Fruit fly (Drosophila melanogaster) whole organism, pupa: ENCODE measurements around the gene Nepl9.

ENCODE experiments used
- CG13204 ChIP-seq: fragments of 200-800 bp; sonication (Bioruptor generic); optimal IDR thresholded peaks from 2 replicates; lab custom pipeline; 2018; ENCODE audit warnings: missing biosample characterization, mild to moderate bottlenecking, missing genetic modification characterization, moderate library complexity
- CG14655 ChIP-seq: fragments of 200-800 bp; sonication (Bioruptor generic); optimal IDR thresholded peaks from 3 replicates; lab custom pipeline; 2017; ENCODE audit warnings: mild to moderate bottlenecking, missing biosample characterization, missing genetic modification reagents, missing genetic modification characterization
- CG15710 ChIP-seq: fragments of 200-800 bp; sonication (Bioruptor generic); optimal IDR thresholded peaks from 2 replicates; lab custom pipeline; 2018; ENCODE audit warnings: missing biosample characterization, mild to moderate bottlenecking, missing genetic modification characterization, moderate library complexity
- CG34367 ChIP-seq: fragments of 200-800 bp; sonication (Bioruptor generic); optimal IDR thresholded peaks from 2 replicates; lab custom pipeline; 2018; ENCODE audit warnings: missing biosample characterization, mild to moderate bottlenecking, missing genetic modification characterization
- CG4496 ChIP-seq: fragments of 200-800 bp; sonication (Bioruptor generic); IDR thresholded peaks from 3 replicates; pipeline ENCODE4 v1.3.6; 2022; ENCODE audit warnings: missing biosample characterization, missing genetic modification characterization
- CG8301 ChIP-seq: fragments of 200-800 bp; sonication (Bioruptor generic); optimal IDR thresholded peaks from 2 replicates; lab custom pipeline; 2018; ENCODE audit warnings: missing biosample characterization, mild to moderate bottlenecking, missing genetic modification characterization
- D1 ChIP-seq: fragments of 200-800 bp; sonication (Bioruptor generic); optimal IDR thresholded peaks from 2 replicates; lab custom pipeline; 2018; ENCODE audit warnings: missing biosample characterization, mild to moderate bottlenecking, missing genetic modification characterization, moderate library complexity
- Ets98B ChIP-seq: fragments of 200-800 bp; sonication (Bioruptor generic); IDR thresholded peaks from 2 replicates; pipeline ENCODE4 v1.3.6; 2022; ENCODE audit warnings: missing biosample characterization, missing genetic modification characterization
- Pif1A ChIP-seq: fragments of 200-800 bp; sonication (Bioruptor generic); optimal IDR thresholded peaks from 3 replicates; lab custom pipeline; 2016; ENCODE audit warnings: missing biosample characterization, missing genetic modification characterization
- Pif1B ChIP-seq: fragments of 200-800 bp; sonication (Bioruptor generic); optimal IDR thresholded peaks from 3 replicates; lab custom pipeline; 2016; ENCODE audit warnings: missing biosample characterization, missing genetic modification characterization
- Snoo ChIP-seq: fragments of 200-800 bp; sonication (Bioruptor generic); optimal IDR thresholded peaks from 3 replicates; lab custom pipeline; 2017; ENCODE audit warnings: missing biosample characterization, mild to moderate bottlenecking, missing genetic modification characterization, inconsistent platforms

dm6 chr2L:16789880-16790279 lies 47.2 kb downstream of the Nepl9 start:
- TF ChIP-seq D1 (tag; lab: Kevin White, UChicago) = no peak
- no peak for TF ChIP-seq CG34367 (tag; lab: Kevin White, UChicago)
- no peak for TF ChIP-seq Ets98B (GFP tag; lab: Robert Waterston, UW)
- TF ChIP-seq CG13204 (GFP tag; lab: Kevin White, UChicago) = no peak
- TF ChIP-seq CG8301 = no peak
- TF ChIP-seq Pif1B (GFP tag; lab: Kevin White, UChicago) = no peak
- no peak for TF ChIP-seq Snoo (tag; lab: Kevin White, UChicago)
- TF ChIP-seq CG4496 (GFP tag; lab: Robert Waterston, UW) = no peak
- no peak for TF ChIP-seq Pif1A (GFP tag; lab: Kevin White, UChicago)
- no peak for TF ChIP-seq CG14655 (GFP tag; lab: Kevin White, UChicago)
- no peak for TF ChIP-seq CG15710 (tag; lab: Kevin White, UChicago)
